Worm (Caenorhabditis elegans) whole organism, L2 larva: ENCODE measurements around the gene egl-45.

Source experiments
- C34F6.9 ChIP-seq: fragments of 150-350 bp; optimal IDR thresholded peaks from 2 replicates; lab custom pipeline; 2014; ENCODE audit warnings: missing biosample characterization, missing genetic modification characterization
- F13H6.1 ChIP-seq: sonication (generic microtip); optimal IDR thresholded peaks from 2 replicates; lab custom pipeline; 2016; ENCODE audit warnings: missing genetic modification characterization, missing compliant biosample characterization
- R02D3.7 ChIP-seq: fragments of 150-350 bp; optimal IDR thresholded peaks from 2 replicates; lab custom pipeline; 2014; ENCODE audit warnings: missing biosample characterization, missing genetic modification characterization
- Y55F3AM.14 ChIP-seq: fragments of 200-800 bp; sonication (Bioruptor generic); optimal IDR thresholded peaks from 2 replicates; lab custom pipeline; 2018; ENCODE audit warnings: mild to moderate bottlenecking, missing genetic modification characterization, missing compliant biosample characterization
- ZK546.5 ChIP-seq: sonication (generic microtip); optimal IDR thresholded peaks from 2 replicates; lab custom pipeline; 2017; ENCODE audit warnings: missing biosample characterization, missing genetic modification characterization
- alr-1 ChIP-seq: fragments of 150-350 bp; optimal IDR thresholded peaks from 2 replicates; lab custom pipeline; 2014; ENCODE audit warnings: missing biosample characterization, missing genetic modification characterization
- aly-2 ChIP-seq: fragments of 150-350 bp; optimal IDR thresholded peaks from 2 replicates; lab custom pipeline; 2014; ENCODE audit warnings: missing biosample characterization, missing genetic modification characterization
- ama-1 ChIP-seq: fragments of 150-350 bp; optimal IDR thresholded peaks from 2 replicates; lab custom pipeline; 2018; ENCODE audit warnings: inconsistent platforms
- blmp-1 ChIP-seq: sonication (generic microtip); optimal IDR thresholded peaks from 2 replicates; lab custom pipeline; 2017; ENCODE audit warnings: missing genetic modification characterization, mild to moderate bottlenecking, missing compliant biosample characterization, antibody characterized with exemption, moderate library complexity; ENCODE audit not compliant: insufficient read depth
- ceh-16 ChIP-seq: fragments of 150-350 bp; optimal IDR thresholded peaks from 2 replicates; lab custom pipeline; 2014; ENCODE audit warnings: missing biosample characterization, missing genetic modification characterization
- ceh-82 ChIP-seq: fragments of 150-350 bp; optimal IDR thresholded peaks from 2 replicates; lab custom pipeline; 2014; ENCODE audit warnings: missing biosample characterization, missing genetic modification characterization
- crh-2 ChIP-seq: sonication (generic microtip); optimal IDR thresholded peaks from 2 replicates; lab custom pipeline; 2017; ENCODE audit warnings: missing biosample characterization, missing genetic modification characterization
- dmd-4 ChIP-seq: sonication (generic microtip); optimal IDR thresholded peaks from 2 replicates; lab custom pipeline; 2017; ENCODE audit warnings: missing biosample characterization, missing genetic modification characterization
- elt-1 ChIP-seq: fragments of 150-350 bp; optimal IDR thresholded peaks from 2 replicates; lab custom pipeline; 2014; ENCODE audit warnings: missing biosample characterization, missing genetic modification characterization
- elt-3 ChIP-seq: sonication (generic microtip); optimal IDR thresholded peaks from 2 replicates; lab custom pipeline; 2017; ENCODE audit warnings: missing biosample characterization, missing genetic modification characterization
- gmeb-1 ChIP-seq: fragments of 150-350 bp; optimal IDR thresholded peaks from 2 replicates; lab custom pipeline; 2014; ENCODE audit warnings: missing biosample characterization, missing genetic modification characterization
- lin-11 ChIP-seq: fragments of 150-350 bp; sonication (generic microtip); optimal IDR thresholded peaks from 2 replicates; lab custom pipeline; 2014; ENCODE audit warnings: missing biosample characterization, missing genetic modification characterization, inconsistent platforms, mixed read lengths
- lin-13 ChIP-seq: fragments of 150-350 bp; optimal IDR thresholded peaks from 2 replicates; lab custom pipeline; 2014; ENCODE audit warnings: missing biosample characterization, missing genetic modification reagents, missing genetic modification characterization
- lsy-2 ChIP-seq, 2 experiments: fragments of 150-350 bp in 1 of 2; sonication (generic microtip) in 1 of 2; optimal IDR thresholded peaks; 2 replicates each; lab custom pipeline; 2014 to 2017; ENCODE audit warnings: missing biosample characterization in 2 of 2, missing genetic modification characterization in 2 of 2
- mbf-1 ChIP-seq: sonication (generic microtip); optimal IDR thresholded peaks from 2 replicates; lab custom pipeline; 2017; ENCODE audit warnings: missing biosample characterization, missing genetic modification characterization
- mdl-1 ChIP-seq, 2 experiments: fragments of 150-350 bp in 1 of 2; sonication (generic microtip) in 1 of 2; optimal IDR thresholded peaks; 2 replicates each; lab custom pipeline; 2017; ENCODE audit warnings: missing biosample characterization in 2 of 2, missing genetic modification characterization in 2 of 2
- nhr-10 ChIP-seq: sonication (generic microtip); optimal IDR thresholded peaks from 2 replicates; lab custom pipeline; 2017; ENCODE audit warnings: missing biosample characterization, missing genetic modification characterization
- nhr-12 ChIP-seq: fragments of 150-350 bp; optimal IDR thresholded peaks from 2 replicates; lab custom pipeline; 2014; ENCODE audit warnings: missing biosample characterization, missing genetic modification characterization
- nhr-129 ChIP-seq: fragments of 150-350 bp; optimal IDR thresholded peaks from 2 replicates; lab custom pipeline; 2014; ENCODE audit warnings: missing biosample characterization, missing genetic modification characterization
- nhr-21 ChIP-seq: fragments of 150-350 bp; optimal IDR thresholded peaks from 2 replicates; lab custom pipeline; 2014; ENCODE audit warnings: missing biosample characterization, missing genetic modification characterization
- nhr-23 ChIP-seq: fragments of 150-350 bp; optimal IDR thresholded peaks from 2 replicates; lab custom pipeline; 2014; ENCODE audit warnings: missing biosample characterization, missing genetic modification reagents, missing genetic modification characterization
- nhr-237 ChIP-seq: fragments of 150-350 bp; optimal IDR thresholded peaks from 2 replicates; lab custom pipeline; 2014; ENCODE audit warnings: missing biosample characterization, missing genetic modification characterization
- nhr-77 ChIP-seq: fragments of 150-350 bp; optimal IDR thresholded peaks from 2 replicates; lab custom pipeline; 2014; ENCODE audit warnings: missing biosample characterization, missing genetic modification characterization
- peb-1 ChIP-seq: fragments of 150-350 bp; optimal IDR thresholded peaks from 2 replicates; lab custom pipeline; 2014; ENCODE audit warnings: missing biosample characterization, missing genetic modification characterization
- sem-4 ChIP-seq: fragments of 150-350 bp; optimal IDR thresholded peaks from 2 replicates; lab custom pipeline; 2014; ENCODE audit warnings: missing biosample characterization, missing genetic modification reagents, missing genetic modification characterization
- skn-1 ChIP-seq: sonication (generic microtip); optimal IDR thresholded peaks from 2 replicates; lab custom pipeline; 2017; ENCODE audit warnings: missing biosample characterization, missing genetic modification characterization
- sma-3 ChIP-seq: sonication (generic microtip); optimal IDR thresholded peaks from 2 replicates; lab custom pipeline; 2016; ENCODE audit warnings: missing genetic modification reagents, missing genetic modification characterization, missing compliant biosample characterization
- sma-9 ChIP-seq, 2 experiments: fragments of 150-350 bp in 1 of 2; sonication (generic microtip) in 1 of 2; optimal IDR thresholded peaks; 2 replicates each; lab custom pipeline; 2014 to 2016; ENCODE audit warnings: missing genetic modification characterization in 2 of 2, mild to moderate bottlenecking in 1 of 2, missing biosample characterization in 1 of 2, missing compliant biosample characterization in 1 of 2, missing genetic modification reagents in 1 of 2, moderate library complexity in 1 of 2
- snpc-4 ChIP-seq: fragments of 150-350 bp; optimal IDR thresholded peaks from 2 replicates; lab custom pipeline; 2014; ENCODE audit warnings: missing biosample characterization, missing genetic modification characterization
- unc-39 ChIP-seq: fragments of 150-350 bp; optimal IDR thresholded peaks from 2 replicates; lab custom pipeline; 2014; ENCODE audit warnings: missing biosample characterization, missing genetic modification characterization
- unc-62 ChIP-seq: fragments of 150-350 bp; optimal IDR thresholded peaks from 2 replicates; lab custom pipeline; 2014; ENCODE audit warnings: missing biosample characterization, missing genetic modification reagents, missing genetic modification characterization
- ztf-1 ChIP-seq: fragments of 200-800 bp; sonication (Bioruptor generic); conservative IDR thresholded peaks from 2 replicates; pipeline ENCODE4 v1.3.6; 2022; ENCODE audit warnings: missing genetic modification characterization, missing compliant biosample characterization
- ztf-11 ChIP-seq: sonication (generic microtip); optimal IDR thresholded peaks from 2 replicates; lab custom pipeline; 2017; ENCODE audit warnings: missing biosample characterization, missing genetic modification characterization

Gene egl-45

DNA sequence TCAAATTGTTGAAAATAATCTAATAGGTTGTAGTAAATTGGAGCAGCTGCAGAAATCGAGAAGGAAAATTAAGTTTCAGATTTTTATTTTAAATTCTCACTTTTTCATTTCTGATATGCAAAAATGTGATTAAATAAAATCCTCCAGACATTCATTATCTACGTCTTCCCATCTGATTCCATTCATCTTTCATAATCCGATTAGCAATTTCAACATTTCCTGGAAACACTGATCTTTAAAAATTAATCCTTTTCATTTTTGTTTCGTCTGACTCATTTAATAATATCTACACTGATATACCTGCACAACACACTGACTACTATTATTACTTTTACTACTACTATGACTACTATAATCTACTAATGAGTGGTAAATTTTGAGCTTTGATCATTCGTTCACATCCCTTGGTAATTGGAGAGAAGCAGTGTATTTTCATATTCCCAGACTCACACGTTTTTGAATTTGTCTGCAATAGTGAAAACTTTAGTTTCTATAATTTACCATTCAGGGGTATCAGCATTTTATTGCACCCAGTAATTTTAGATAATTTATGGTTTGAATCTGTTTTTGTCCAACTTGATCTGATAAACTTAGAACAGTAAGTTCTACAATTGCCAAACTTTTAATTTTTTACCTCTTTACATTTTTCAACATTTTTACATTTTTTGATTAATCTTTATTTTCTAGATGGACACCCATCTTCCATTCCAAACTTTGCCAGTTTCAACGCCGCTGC is 10.6 kb upstream of the egl-45 start, which contains the start of gene ceh-23:
ceh-23 (plus strand) TSS at position 686 of the 736 bp plus-strand sequence.
- TF ChIP-seq skn-1 (tag; lab: Kevin White, UChicago) (no peak), sma-9 (GFP tag; optimal IDR thresholded peaks at IDR 0.05; lab: Kevin White, UChicago) (peak; percentile 1), sma-9 (tag; optimal IDR thresholded peaks at IDR 0.05; lab: Kevin White, UChicago) (no peak)

DNA sequence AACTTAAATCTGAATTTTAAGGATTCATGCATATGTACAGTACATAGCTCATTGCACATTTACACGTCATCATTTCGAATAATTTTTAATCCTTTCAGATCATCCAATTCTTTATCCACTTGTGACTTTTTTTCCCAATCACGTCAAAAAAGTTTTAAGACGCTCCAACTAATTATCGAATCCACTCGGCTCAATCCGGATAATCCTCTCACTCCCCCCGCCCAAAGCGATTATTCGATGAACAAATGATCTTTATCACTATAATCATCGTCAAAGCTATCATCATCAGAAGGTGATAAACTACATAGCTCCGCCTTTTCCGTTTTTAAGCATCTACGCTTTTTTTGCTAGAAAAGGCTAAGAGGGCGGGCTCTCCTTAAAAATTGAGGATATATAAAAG is 9.1 kb upstream of the egl-45 start:
- no peak for TF ChIP-seq ztf-11
- TF ChIP-seq nhr-23 (tag; lab: Kevin White, UChicago), result no peak
- TF ChIP-seq Y55F3AM.14 (GFP tag; lab: Kevin White, UChicago), result no peak
- no peak for TF ChIP-seq gmeb-1
- no peak for TF ChIP-seq mdl-1 (tag; optimal IDR thresholded peaks at IDR 0.05; lab: Kevin White, UChicago)
- TF ChIP-seq dmd-4 (tag; lab: Kevin White, UChicago), result no peak
- no peak for TF ChIP-seq lin-13 (GFP tag; lab: Kevin White, UChicago)
- TF ChIP-seq alr-1 (tag; lab: Kevin White, UChicago), result no peak
- no peak for TF ChIP-seq nhr-129 (tag; lab: Kevin White, UChicago)
- no peak for TF ChIP-seq lin-11 (tag; lab: Kevin White, UChicago)
- TF ChIP-seq nhr-77 (tag; lab: Kevin White, UChicago), result no peak

DNA sequence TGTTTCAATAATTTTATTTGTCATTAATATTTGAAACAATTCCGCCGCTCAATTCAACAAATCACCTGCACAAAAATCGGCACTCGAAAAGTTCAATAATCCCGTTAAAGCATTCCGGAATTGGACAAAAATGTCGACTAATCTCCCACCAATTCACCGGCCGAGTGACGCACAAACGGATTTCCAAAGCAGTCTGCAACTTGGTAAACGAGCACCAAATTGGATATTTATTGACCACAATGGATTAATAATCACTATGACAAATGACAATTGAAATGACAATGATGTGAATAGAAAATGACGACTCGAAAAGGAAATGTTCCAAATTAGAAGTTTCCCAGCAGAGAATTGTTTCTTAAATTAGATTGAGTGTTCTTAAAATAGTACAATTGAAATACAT is 7.3 kb upstream of the egl-45 start:
- TF ChIP-seq lin-11 (tag; lab: Kevin White, UChicago) (no peak), sma-9 (GFP tag; optimal IDR thresholded peaks at IDR 0.05; lab: Kevin White, UChicago) (peak; percentile 38), sma-9 (tag; optimal IDR thresholded peaks at IDR 0.05; lab: Kevin White, UChicago) (no peak), lin-13 (GFP tag; lab: Kevin White, UChicago) (no peak)

DNA sequence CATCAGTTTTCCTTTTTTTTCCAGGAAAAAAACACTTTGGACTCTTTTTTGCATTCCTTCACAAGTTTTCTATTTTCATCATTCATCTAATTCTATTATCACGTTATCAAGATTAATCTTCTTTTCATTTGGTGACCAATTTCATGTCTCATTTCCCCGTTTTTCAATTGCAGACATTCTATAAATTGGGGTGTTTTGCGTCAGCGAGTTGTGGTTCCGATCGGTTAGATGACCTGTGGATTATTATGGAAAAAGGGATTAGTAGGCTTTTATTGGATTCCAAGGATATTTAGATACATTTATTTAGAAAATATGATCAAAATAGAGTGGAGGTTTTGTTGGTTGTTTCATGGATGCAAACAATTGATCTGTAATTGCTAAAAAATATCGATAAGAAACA is 6.4 kb upstream of the egl-45 start:
- TF ChIP-seq crh-2 (tag; lab: Kevin White, UChicago), result no peak
- no peak for TF ChIP-seq unc-39
- no peak for TF ChIP-seq lsy-2 (tag; optimal IDR thresholded peaks at IDR 0.05; lab: Kevin White, UChicago)
- TF ChIP-seq ama-1, result no peak
- TF ChIP-seq peb-1, result no peak
- TF ChIP-seq lin-13 (GFP tag; lab: Kevin White, UChicago), result no peak
- TF ChIP-seq ztf-1 (GFP tag; lab: Robert Waterston, UW), result no peak
- TF ChIP-seq snpc-4 (tag; lab: Kevin White, UChicago), result no peak
- TF ChIP-seq, all 48 proteins: peak for 0

DNA sequence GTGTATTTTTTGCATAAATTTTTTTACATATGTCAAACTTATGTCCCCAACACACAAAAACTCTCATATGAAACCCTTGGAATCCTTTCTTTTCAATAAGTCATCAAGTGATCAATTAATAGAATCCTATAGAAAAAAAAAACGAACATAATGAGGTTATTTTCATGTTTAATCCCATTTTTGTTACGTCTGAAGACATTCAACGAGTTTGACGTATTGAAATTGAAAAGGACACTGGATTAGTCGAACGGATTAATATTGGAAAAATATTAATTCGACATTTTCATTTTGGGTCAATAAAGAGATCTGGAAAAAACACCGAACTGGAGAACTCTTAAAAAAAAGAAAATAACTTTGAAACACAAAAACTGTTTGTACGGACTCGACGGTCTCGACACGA is 4.0 kb upstream of the egl-45 start:
- TF ChIP-seq Y55F3AM.14 (GFP tag; lab: Kevin White, UChicago), result no peak
- no peak for TF ChIP-seq lin-11 (tag; lab: Kevin White, UChicago)
- no peak for TF ChIP-seq ZK546.5
- TF ChIP-seq peb-1, result no peak
- no peak for TF ChIP-seq sem-4 (tag; lab: Kevin White, UChicago)
- TF ChIP-seq nhr-10 (tag; lab: Kevin White, UChicago), result no peak
- no peak for TF ChIP-seq elt-3 (tag; lab: Kevin White, UChicago)
- TF ChIP-seq nhr-237 (tag; lab: Kevin White, UChicago), result no peak
- TF ChIP-seq ceh-82 (tag; lab: Kevin White, UChicago), result no peak
- no peak for TF ChIP-seq nhr-23 (tag; lab: Kevin White, UChicago)
- no peak for TF ChIP-seq dmd-4 (tag; lab: Kevin White, UChicago)
- TF ChIP-seq F13H6.1 (tag; lab: Kevin White, UChicago), result no peak
- TF ChIP-seq ama-1, result no peak
- no peak for TF ChIP-seq blmp-1
- no peak for TF ChIP-seq unc-39
- no peak for TF ChIP-seq nhr-21 (tag; lab: Kevin White, UChicago)
- TF ChIP-seq sma-3 (GFP tag; lab: Kevin White, UChicago), result no peak

DNA sequence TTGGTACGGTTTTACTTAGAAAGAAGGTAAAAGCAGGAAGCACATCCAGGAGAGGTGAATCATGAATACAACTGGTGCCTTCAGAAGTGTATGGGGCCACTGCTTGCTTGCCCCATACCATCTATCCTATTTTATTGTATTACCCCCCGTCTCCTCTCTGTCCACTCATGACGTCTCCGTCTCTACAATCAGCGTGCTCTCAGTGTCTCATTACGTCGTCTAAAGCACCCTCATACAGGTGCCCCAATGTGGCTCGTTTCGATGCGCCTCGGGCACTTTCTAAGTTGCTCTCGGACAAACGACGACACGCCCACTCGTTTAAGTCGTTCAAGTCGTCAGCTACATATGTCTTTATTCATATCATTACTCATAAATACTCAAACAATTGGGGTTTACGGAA is 4.4 kb downstream of the egl-45 start:
- TF ChIP-seq peb-1 (no peak), blmp-1 (no peak), nhr-237 (tag; lab: Kevin White, UChicago) (no peak), sma-3 (GFP tag; lab: Kevin White, UChicago) (no peak), elt-1 (tag; lab: Kevin White, UChicago) (no peak), mbf-1 (tag; lab: Kevin White, UChicago) (no peak), lin-11 (tag; lab: Kevin White, UChicago) (no peak), unc-62 (GFP tag; lab: Kevin White, UChicago) (no peak), C34F6.9 (tag; lab: Kevin White, UChicago) (no peak), ama-1 (no peak), R02D3.7 (tag; lab: Kevin White, UChicago) (no peak), lsy-2 (tag; optimal IDR thresholded peaks at IDR 0.05; lab: Kevin White, UChicago) (no peak), nhr-12 (tag; lab: Kevin White, UChicago) (no peak), Y55F3AM.14 (GFP tag; lab: Kevin White, UChicago) (no peak), aly-2 (no peak), sma-9 (GFP tag; optimal IDR thresholded peaks at IDR 0.05; lab: Kevin White, UChicago) (no peak), sma-9 (tag; optimal IDR thresholded peaks at IDR 0.05; lab: Kevin White, UChicago) (no peak), ceh-16 (tag; lab: Kevin White, UChicago) (no peak), ZK546.5 (no peak), skn-1 (tag; lab: Kevin White, UChicago) (no peak), gmeb-1 (no peak)
